Worm (Caenorhabditis elegans): ENCODE data around the gene K07C11.8.

- TF ChIP-seq klf-2 (GFP tag; conservative IDR thresholded peaks at IDR 0.05) (no peak), tab-1 (GFP tag; IDR thresholded peaks at IDR 0.05) (no peak), ref-1 (GFP tag; conservative IDR thresholded peaks at IDR 0.05) (no peak)
Observed at ce11 chrV:8226812-8227211, 9.1 kb upstream of the K07C11.8 start, which contains the start of gene K07C11.10.
